Worm (Caenorhabditis elegans) whole organism, early embryonic: ENCODE data around the gene str-196.

Experiments used
- B0310.2 ChIP-seq: sonication (generic microtip); optimal IDR thresholded peaks from 2 replicates; lab custom pipeline; 2016; ENCODE audit warnings: mild to moderate bottlenecking, missing genetic modification characterization, missing compliant biosample characterization
- F13C5.2 ChIP-seq: sonication (generic microtip); optimal IDR thresholded peaks from 2 replicates; lab custom pipeline; 2017; ENCODE audit warnings: mild to moderate bottlenecking, missing genetic modification characterization, inconsistent platforms, missing compliant biosample characterization
- aly-1 ChIP-seq: sonication (generic microtip); optimal IDR thresholded peaks from 2 replicates; lab custom pipeline; 2016; ENCODE audit warnings: missing genetic modification characterization, missing compliant biosample characterization
- ama-1 ChIP-seq: fragments of 150-350 bp; optimal IDR thresholded peaks from 2 replicates; lab custom pipeline; 2014
- ceh-13 ChIP-seq: fragments of 200-800 bp; sonication (Bioruptor generic); optimal IDR thresholded peaks from 2 replicates; lab custom pipeline; 2018; ENCODE audit warnings: mild to moderate bottlenecking, missing genetic modification characterization, missing compliant biosample characterization
- ceh-36 ChIP-seq: sonication (generic microtip); optimal IDR thresholded peaks from 2 replicates; lab custom pipeline; 2016; ENCODE audit warnings: missing genetic modification characterization, inconsistent platforms, missing compliant biosample characterization
- ets-7 ChIP-seq: sonication (generic microtip); optimal IDR thresholded peaks from 2 replicates; lab custom pipeline; 2016; ENCODE audit warnings: missing genotype, missing genetic modification characterization, missing compliant biosample characterization
- flt-1 ChIP-seq: fragments of 200-800 bp; sonication (Bioruptor generic); IDR thresholded peaks from 2 replicates; pipeline ENCODE4 v1.3.6; 2022; ENCODE audit warnings: missing genetic modification characterization, missing compliant biosample characterization
- hmbx-1 ChIP-seq: sonication (generic microtip); optimal IDR thresholded peaks from 2 replicates; lab custom pipeline; 2016; ENCODE audit warnings: mild to moderate bottlenecking, missing genetic modification characterization, missing compliant biosample characterization
- hmg-4 ChIP-seq: fragments of 200-800 bp; sonication (Bioruptor generic); optimal IDR thresholded peaks from 2 replicates; lab custom pipeline; 2018; ENCODE audit warnings: mild to moderate bottlenecking, missing genetic modification characterization, missing compliant biosample characterization
- hnd-1 ChIP-seq: sonication (generic microtip); optimal IDR thresholded peaks from 2 replicates; lab custom pipeline; 2016; ENCODE audit warnings: missing genetic modification characterization, missing compliant biosample characterization
- pes-1 ChIP-seq: fragments of 200-800 bp; sonication (Bioruptor generic); IDR thresholded peaks from 2 replicates; pipeline ENCODE4 v1.3.6; 2022; ENCODE audit warnings: missing genetic modification reagents, missing genetic modification characterization, missing compliant biosample characterization
- scrt-1 ChIP-seq: fragments of 200-800 bp; sonication (Bioruptor generic); IDR thresholded peaks from 2 replicates; pipeline ENCODE4 v1.3.6; 2022; ENCODE audit warnings: missing genetic modification characterization, missing compliant biosample characterization
- sea-1 ChIP-seq: fragments of 200-800 bp; sonication (Bioruptor generic); conservative IDR thresholded peaks from 2 replicates; pipeline ENCODE4 v1.3.6; 2022; ENCODE audit warnings: missing genetic modification characterization, missing compliant biosample characterization
- tbx-11 ChIP-seq: fragments of 200-800 bp; sonication (Bioruptor generic); IDR thresholded peaks from 2 replicates; pipeline ENCODE4 v1.3.6; 2022; ENCODE audit warnings: missing genetic modification characterization, missing compliant biosample characterization
- tbx-37 ChIP-seq: fragments of 200-800 bp; sonication (Bioruptor generic); conservative IDR thresholded peaks from 2 replicates; pipeline ENCODE4 v1.3.6; 2022; ENCODE audit warnings: missing genetic modification reagents, missing genetic modification characterization, missing compliant biosample characterization
- tra-4 ChIP-seq: sonication (generic microtip); optimal IDR thresholded peaks from 2 replicates; lab custom pipeline; 2017; ENCODE audit warnings: missing genetic modification characterization, missing compliant biosample characterization

The str-196 gene

ce11 chrV:472589-472988 is 18.9 kb upstream of the str-196 start, which contains the start of gene srt-31:
Gene srt-31, plus strand, starts transcription at chrV:472889.
- TF ChIP-seq B0310.2 (tag; lab: Kevin White, UChicago) (no peak), ets-7 (tag; lab: Kevin White, UChicago) (no peak), sea-1 (GFP tag; lab: Robert Waterston, UW) (no peak)

- TF ChIP-seq tbx-37 (GFP tag; lab: Robert Waterston, UW) (no peak), hmbx-1 (tag; lab: Kevin White, UChicago) (no peak), aly-1 (tag; lab: Kevin White, UChicago) (no peak), B0310.2 (tag; lab: Kevin White, UChicago) (no peak), flt-1 (GFP tag; lab: Robert Waterston, UW) (no peak), scrt-1 (GFP tag; lab: Robert Waterston, UW) (no peak), ceh-13 (no peak), hnd-1 (no peak), pes-1 (no peak), ama-1 (lab: Kevin White, UChicago) (no peak), ets-7 (tag; lab: Kevin White, UChicago) (no peak), tra-4 (tag; lab: Kevin White, UChicago) (no peak), sea-1 (GFP tag; lab: Robert Waterston, UW) (no peak), F13C5.2 (tag; lab: Kevin White, UChicago) (no peak), hmg-4 (GFP tag; lab: Kevin White, UChicago) (no peak), ceh-36 (no peak), tbx-11 (no peak)
These were observed 17.0 kb upstream of the str-196 start, which contains the start of gene nhr-99 for ce11 chrV:474516-474915. Gene nhr-99, plus strand, starts transcription at chrV:474778.

- TF ChIP-seq B0310.2 (tag; lab: Kevin White, UChicago), result no peak
- no peak for TF ChIP-seq hmbx-1 (tag; lab: Kevin White, UChicago)
- no peak for TF ChIP-seq pes-1
- TF ChIP-seq hnd-1, result no peak
- no peak for TF ChIP-seq tra-4 (tag; lab: Kevin White, UChicago)
- TF ChIP-seq tbx-37 (GFP tag; lab: Robert Waterston, UW), result no peak
- TF ChIP-seq tbx-11, result no peak
- no peak for TF ChIP-seq hmg-4 (GFP tag; lab: Kevin White, UChicago)
- no peak for TF ChIP-seq ceh-13
- TF ChIP-seq sea-1 (GFP tag; lab: Robert Waterston, UW), result no peak
- TF ChIP-seq aly-1 (tag; lab: Kevin White, UChicago), result no peak
These were observed 13.8 kb upstream of the str-196 start, which contains the start of gene nhr-55 for ce11 chrV:477664-478212. Gene nhr-55, plus strand, starts transcription at chrV:478162.

ce11 chrV:479046-479445 is 12.5 kb upstream of the str-196 start:
- TF ChIP-seq hmg-4 (GFP tag; lab: Kevin White, UChicago) (no peak), tra-4 (tag; lab: Kevin White, UChicago) (no peak), tbx-37 (GFP tag; lab: Robert Waterston, UW) (no peak), hmbx-1 (tag; lab: Kevin White, UChicago) (no peak), scrt-1 (GFP tag; lab: Robert Waterston, UW) (no peak), ama-1 (lab: Kevin White, UChicago) (no peak), aly-1 (tag; lab: Kevin White, UChicago) (no peak)

ce11 chrV:482860-483259 is 8.7 kb upstream of the str-196 start:
- TF ChIP-seq tbx-37 (GFP tag; lab: Robert Waterston, UW), result no peak
- TF ChIP-seq B0310.2 (tag; lab: Kevin White, UChicago), result no peak
- no peak for TF ChIP-seq ceh-13
- TF ChIP-seq scrt-1 (GFP tag; lab: Robert Waterston, UW), result no peak
- TF ChIP-seq hmbx-1 (tag; lab: Kevin White, UChicago), result no peak
- no peak for TF ChIP-seq sea-1 (GFP tag; lab: Robert Waterston, UW)
- no peak for TF ChIP-seq aly-1 (tag; lab: Kevin White, UChicago)
- no peak for TF ChIP-seq F13C5.2 (tag; lab: Kevin White, UChicago)
- no peak for TF ChIP-seq ama-1 (lab: Kevin White, UChicago)
- TF ChIP-seq ceh-36, result no peak
- no peak for TF ChIP-seq hmg-4 (GFP tag; lab: Kevin White, UChicago)
- TF ChIP-seq pes-1, result no peak
- TF ChIP-seq flt-1 (GFP tag; lab: Robert Waterston, UW), result no peak
- TF ChIP-seq tbx-11, result no peak
- no peak for TF ChIP-seq tra-4 (tag; lab: Kevin White, UChicago)
- TF ChIP-seq ets-7 (tag; lab: Kevin White, UChicago), result no peak

- TF ChIP-seq ceh-13, result no peak
- no peak for TF ChIP-seq ceh-36
- no peak for TF ChIP-seq scrt-1 (GFP tag; lab: Robert Waterston, UW)
- no peak for TF ChIP-seq flt-1 (GFP tag; lab: Robert Waterston, UW)
- TF ChIP-seq F13C5.2 (tag; lab: Kevin White, UChicago), result no peak
- no peak for TF ChIP-seq B0310.2 (tag; lab: Kevin White, UChicago)
- no peak for TF ChIP-seq tra-4 (tag; lab: Kevin White, UChicago)
- TF ChIP-seq aly-1 (tag; lab: Kevin White, UChicago), result no peak
- TF ChIP-seq tbx-37 (GFP tag; lab: Robert Waterston, UW), result no peak
- no peak for TF ChIP-seq ets-7 (tag; lab: Kevin White, UChicago)
These were observed 8.2 kb upstream of the str-196 start, which contains the start of gene nhr-130 for ce11 chrV:483289-483795. Gene nhr-130, minus strand, starts transcription at chrV:483339.

- no peak for TF ChIP-seq hmg-4 (GFP tag; lab: Kevin White, UChicago)
- no peak for TF ChIP-seq flt-1 (GFP tag; lab: Robert Waterston, UW)
- no peak for TF ChIP-seq ceh-13
- TF ChIP-seq tra-4 (tag; lab: Kevin White, UChicago), result no peak
- TF ChIP-seq F13C5.2 (tag; lab: Kevin White, UChicago), result no peak
- no peak for TF ChIP-seq ama-1 (lab: Kevin White, UChicago)
- no peak for TF ChIP-seq hmbx-1 (tag; lab: Kevin White, UChicago)
- no peak for TF ChIP-seq sea-1 (GFP tag; lab: Robert Waterston, UW)
- no peak for TF ChIP-seq tbx-37 (GFP tag; lab: Robert Waterston, UW)
- TF ChIP-seq ceh-36, result no peak
- no peak for TF ChIP-seq B0310.2 (tag; lab: Kevin White, UChicago)
- TF ChIP-seq scrt-1 (GFP tag; lab: Robert Waterston, UW), result no peak
- TF ChIP-seq pes-1, result no peak
- TF ChIP-seq ets-7 (tag; lab: Kevin White, UChicago), result no peak
- no peak for TF ChIP-seq hnd-1
These were observed 7.1 kb upstream of the str-196 start, which contains the start of gene nhr-212 for ce11 chrV:484285-484890. Gene nhr-212, plus strand, starts transcription at chrV:484857.
